Worm (Caenorhabditis elegans): ENCODE measurements around the gene F58G1.8.

The F58G1.8 gene

ce11 chrII:12939801-12940200, 14.3 kb upstream of the F58G1.8 start, which contains the start of gene arrd-10:
arrd-10 (plus strand) TSS chrII:12940101.
- TF ChIP-seq him-1 (tag; optimal IDR thresholded peaks at IDR 0.05) (no peak), dao-5 (tag; optimal IDR thresholded peaks at IDR 0.05) (no peak), W03F9.2 (tag; optimal IDR thresholded peaks at IDR 0.05) (no peak)

ce11 chrII:12939161-12939560, 13.7 kb upstream of the F58G1.8 start:
- TF ChIP-seq W03F9.2 (tag; optimal IDR thresholded peaks at IDR 0.05) (no peak), dao-5 (tag; optimal IDR thresholded peaks at IDR 0.05) (no peak), him-1 (tag; optimal IDR thresholded peaks at IDR 0.05) (no peak)

- TF ChIP-seq dao-5 (tag; optimal IDR thresholded peaks at IDR 0.05) (no peak), W03F9.2 (tag; optimal IDR thresholded peaks at IDR 0.05) (no peak), him-1 (tag; optimal IDR thresholded peaks at IDR 0.05) (no peak)
These were observed 9.8 kb upstream of the F58G1.8 start, which contains the start of gene lips-9 for ce11 chrII:12935259-12935658. lips-9 (minus strand) TSS chrII:12935359.

DNA sequence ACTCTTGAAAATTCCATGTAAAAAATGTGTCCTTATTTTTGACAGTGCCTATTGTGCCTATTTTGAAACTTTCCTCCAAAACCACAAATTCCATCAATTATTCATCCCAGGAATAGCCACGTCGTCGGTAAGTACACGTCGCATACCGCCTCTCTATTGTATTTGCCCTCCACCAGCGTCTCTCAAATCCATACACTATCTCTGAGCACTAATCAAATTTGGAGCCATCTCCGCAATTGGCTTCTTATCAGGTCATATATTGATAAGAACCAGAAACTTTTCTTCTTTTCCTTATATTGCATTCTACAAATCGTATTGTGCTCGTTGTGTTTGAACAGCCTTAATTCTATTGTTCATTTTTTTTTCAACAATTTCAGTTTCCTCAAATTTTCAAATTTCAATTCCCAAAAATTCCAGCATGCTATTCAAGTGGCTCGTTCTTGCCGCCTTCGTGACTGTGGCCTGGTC, 6.0 kb upstream of the F58G1.8 start, which contains the start of gene dct-18:
dct-18 (plus strand) TSS at position 418 of the 468 bp plus-strand sequence.
- no peak for TF ChIP-seq W03F9.2 (tag; optimal IDR thresholded peaks at IDR 0.05)
- TF ChIP-seq him-1 (tag; optimal IDR thresholded peaks at IDR 0.05), result no peak
- no peak for TF ChIP-seq dao-5 (tag; optimal IDR thresholded peaks at IDR 0.05)

- no peak for TF ChIP-seq dao-5 (tag; optimal IDR thresholded peaks at IDR 0.05)
- no peak for TF ChIP-seq W03F9.2 (tag; optimal IDR thresholded peaks at IDR 0.05)
- TF ChIP-seq him-1 (tag; optimal IDR thresholded peaks at IDR 0.05), result no peak
These were observed 4.7 kb upstream of the F58G1.8 start for ce11 chrII:12930138-12930537.

ce11 chrII:12928241-12928640, 2.8 kb upstream of the F58G1.8 start, which contains the start of gene F58G1.3:
F58G1.3 (minus strand) TSS chrII:12928341.
- no peak for TF ChIP-seq W03F9.2 (tag; optimal IDR thresholded peaks at IDR 0.05)
- TF ChIP-seq him-1 (tag; optimal IDR thresholded peaks at IDR 0.05), result no peak
- no peak for TF ChIP-seq dao-5 (tag; optimal IDR thresholded peaks at IDR 0.05)

DNA sequence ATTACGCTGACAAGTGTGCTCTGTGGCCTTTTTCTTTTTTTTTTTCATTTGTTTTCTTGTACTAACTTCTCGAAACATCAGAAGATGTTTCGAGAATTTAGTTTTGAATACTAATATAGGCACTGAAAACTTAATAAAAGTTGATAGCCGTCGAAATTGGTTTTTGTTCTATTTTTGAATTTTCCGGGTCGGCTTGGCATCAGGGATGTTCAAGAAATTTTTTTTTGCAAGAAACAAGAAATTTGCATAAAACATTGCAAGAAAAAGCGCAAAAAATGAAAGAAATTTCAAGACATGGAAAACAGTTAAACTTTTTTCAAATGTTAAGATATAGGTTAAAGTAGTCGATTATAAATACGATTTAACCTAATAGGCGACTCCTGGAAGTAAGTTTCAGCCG, 2.2 kb downstream of the F58G1.8 start:
- no peak for TF ChIP-seq dao-5 (tag; optimal IDR thresholded peaks at IDR 0.05)
- no peak for TF ChIP-seq W03F9.2 (tag; optimal IDR thresholded peaks at IDR 0.05)
- no peak for TF ChIP-seq him-1 (tag; optimal IDR thresholded peaks at IDR 0.05)

DNA sequence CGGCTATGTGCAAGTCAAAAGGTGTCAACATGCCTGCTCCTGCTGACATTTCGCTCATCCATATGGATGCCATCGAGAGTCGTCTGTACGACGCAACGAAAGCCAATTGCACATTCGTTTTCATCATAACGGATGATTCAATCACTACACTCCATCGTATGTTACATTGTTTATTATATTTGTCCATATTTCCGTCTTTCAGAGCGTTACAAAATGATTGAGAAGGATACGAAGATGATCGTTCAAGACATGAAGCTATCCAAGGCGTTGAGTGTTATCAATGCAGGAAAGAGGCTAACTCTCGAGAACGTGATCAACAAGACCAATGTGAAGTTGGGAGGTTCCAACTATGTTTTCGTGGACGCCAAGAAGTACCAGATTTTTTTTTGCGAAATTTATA, 4.0 kb downstream of the F58G1.8 start:
- TF ChIP-seq W03F9.2 (tag; optimal IDR thresholded peaks at IDR 0.05) (no peak), him-1 (tag; optimal IDR thresholded peaks at IDR 0.05) (no peak), dao-5 (tag; optimal IDR thresholded peaks at IDR 0.05) (no peak)

- TF ChIP-seq W03F9.2 (tag; optimal IDR thresholded peaks at IDR 0.05), result peak; percentile 65
- TF ChIP-seq him-1 (tag; optimal IDR thresholded peaks at IDR 0.05), result no peak
These were observed 6.4 kb downstream of the F58G1.8 start, which contains the start of the genes F58G1.2 and wago-4 for ce11 chrII:12918960-12919553. F58G1.2 (minus strand) TSS chrII:12919010. wago-4 (plus strand) TSS chrII:12919551.

DNA sequence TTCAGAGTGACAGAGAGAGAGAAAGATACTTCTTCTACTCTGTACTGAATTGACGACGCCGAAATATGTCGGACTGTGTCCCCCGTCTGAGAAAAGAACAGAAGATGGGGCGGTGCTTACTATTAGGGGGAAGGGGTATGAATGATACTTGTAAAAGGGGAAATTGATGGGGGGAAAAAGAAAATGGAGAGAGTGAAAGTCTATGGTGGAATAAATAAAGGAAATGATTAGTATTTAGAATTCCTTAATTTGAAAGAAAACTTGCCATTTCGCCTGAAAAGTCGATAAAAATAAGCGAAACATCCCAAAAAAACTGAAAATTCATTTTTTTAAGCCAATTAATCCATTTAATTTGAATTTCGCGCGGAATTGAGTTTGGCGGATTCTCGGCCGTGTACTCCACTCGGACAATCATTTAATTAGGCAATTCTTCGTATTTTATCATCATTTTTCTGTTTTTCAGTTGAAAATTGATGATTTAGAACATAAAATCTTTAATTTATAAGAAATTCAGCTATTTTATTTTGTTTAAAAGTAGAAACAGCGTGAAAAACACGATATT, 10.9 kb downstream of the F58G1.8 start, which contains the start of gene F35C5.12:
F35C5.12 (minus strand) TSS at position 51 of the 562 bp plus-strand sequence.
- TF ChIP-seq W03F9.2 (tag; optimal IDR thresholded peaks at IDR 0.05) (no peak), dao-5 (tag; optimal IDR thresholded peaks at IDR 0.05) (no peak), him-1 (tag; optimal IDR thresholded peaks at IDR 0.05) (no peak)

- no peak for TF ChIP-seq him-1 (tag; optimal IDR thresholded peaks at IDR 0.05)
- TF ChIP-seq dao-5 (tag; optimal IDR thresholded peaks at IDR 0.05), result no peak
- no peak for TF ChIP-seq W03F9.2 (tag; optimal IDR thresholded peaks at IDR 0.05)
These were observed 16.7 kb downstream of the F58G1.8 start, which contains the start of gene ddn-2 for ce11 chrII:12908779-12909178. ddn-2 (plus strand) TSS chrII:12909079.

- TF ChIP-seq dao-5 (tag; optimal IDR thresholded peaks at IDR 0.05) (no peak), him-1 (tag; optimal IDR thresholded peaks at IDR 0.05) (no peak), W03F9.2 (tag; optimal IDR thresholded peaks at IDR 0.05) (no peak)
These were observed 18.4 kb downstream of the F58G1.8 start, which contains the start of gene nspb-11 for ce11 chrII:12907070-12907469. nspb-11 (plus strand) TSS chrII:12907370.

- no peak for TF ChIP-seq him-1 (tag; optimal IDR thresholded peaks at IDR 0.05)
- TF ChIP-seq dao-5 (tag; optimal IDR thresholded peaks at IDR 0.05), result no peak
- no peak for TF ChIP-seq W03F9.2 (tag; optimal IDR thresholded peaks at IDR 0.05)
These were observed 21.3 kb downstream of the F58G1.8 start, which contains the start of gene clec-66 for ce11 chrII:12904174-12904573. clec-66 (plus strand) TSS chrII:12904398.

- TF ChIP-seq him-1 (tag; optimal IDR thresholded peaks at IDR 0.05), result no peak
- no peak for TF ChIP-seq dao-5 (tag; optimal IDR thresholded peaks at IDR 0.05)
- no peak for TF ChIP-seq W03F9.2 (tag; optimal IDR thresholded peaks at IDR 0.05)
These were observed 24.4 kb downstream of the F58G1.8 start, which contains the start of gene clec-65 for ce11 chrII:12901025-12901424. clec-65 (plus strand) TSS chrII:12901325.
